Fruit fly (Drosophila melanogaster): ENCODE results near the gene GluRIIB.

GluRIIB gene

dm6 chr2L:5526738-5527137 is 32.4 kb upstream of the GluRIIB start, which contains the start of gene Cox11 (continued):
- TF ChIP-seq CG6813 (GFP tag; optimal IDR thresholded peaks at IDR 0.05) (no peak), so (GFP tag; IDR thresholded peaks at IDR 0.05) (no peak), zen2 (GFP tag; IDR thresholded peaks at IDR 0.05; ENCODE audit: partially characterized antibody) (peak; percentile 49; the same call in 2 of the 3 replicates), CG9932 (GFP tag; IDR thresholded peaks at IDR 0.05) (no peak), CG3847 (GFP tag; IDR thresholded peaks at IDR 0.05) (no peak), CG10543 (GFP tag; optimal IDR thresholded peaks at IDR 0.05) (no peak), Chrac-16 (GFP tag; optimal IDR thresholded peaks at IDR 0.05) (no peak), CG8089 (GFP tag; optimal IDR thresholded peaks at IDR 0.05) (no peak), nerfin-1 (tag; optimal IDR thresholded peaks at IDR 0.05) (no peak), CG7556 (GFP tag; optimal IDR thresholded peaks at IDR 0.05) (no peak), Lpt (GFP tag; optimal IDR thresholded peaks at IDR 0.05) (no peak), gce (GFP tag; IDR thresholded peaks at IDR 0.05) (no peak), CG30020 (tag; optimal IDR thresholded peaks at IDR 0.05) (no peak), CG15479 (GFP tag; optimal IDR thresholded peaks at IDR 0.05) (no peak), slp2 (GFP tag; optimal IDR thresholded peaks at IDR 0.05) (no peak), Xrp1 (GFP tag; IDR thresholded peaks at IDR 0.05) (no peak), Deaf1 (tag; optimal IDR thresholded peaks at IDR 0.05) (no peak), CG13287 (GFP tag; IDR thresholded peaks at IDR 0.05; ENCODE audit: partially characterized antibody) (peak; percentile 51), E2f1 (GFP tag; IDR thresholded peaks at IDR 0.05) (no peak), Dad (GFP tag; optimal IDR thresholded peaks at IDR 0.05) (no peak), mld (GFP tag; IDR thresholded peaks at IDR 0.05; ENCODE audit: partially characterized antibody) (0 out of 3 replicates have a peak, but pooled peaks have one; percentile 20), CG7987 (GFP tag; optimal IDR thresholded peaks at IDR 0.05) (no peak), Taf1 (GFP tag; IDR thresholded peaks at IDR 0.05) (no peak), ERR (GFP tag; optimal IDR thresholded peaks at IDR 0.05) (no peak), CG17912 (GFP tag; optimal IDR thresholded peaks at IDR 0.05) (no peak), CG17186 (GFP tag; optimal IDR thresholded peaks at IDR 0.05) (no peak), CoRest (tag; optimal IDR thresholded peaks at IDR 0.05) (no peak)

dm6 chr2L:5527861-5528260 is 31.3 kb upstream of the GluRIIB start, which contains the start of gene CG31915:
CG31915 (plus strand) TSS chr2L:5528123.
- TF ChIP-seq CG8089 (GFP tag; optimal IDR thresholded peaks at IDR 0.05) (no peak), CG1024 (GFP tag; IDR thresholded peaks at IDR 0.05) (no peak), CG2875 (GFP tag; optimal IDR thresholded peaks at IDR 0.05) (no peak), gt (GFP tag; IDR thresholded peaks at IDR 0.05) (no peak), pan (optimal IDR thresholded peaks at IDR 0.05) (no peak), pan (GFP tag; optimal IDR thresholded peaks at IDR 0.05 in 1 of 2, IDR thresholded peaks at IDR 0.05 in 1 of 2) (no peak), CG3726 (GFP tag; IDR thresholded peaks at IDR 0.05) (no peak), CG6765 (GFP tag; optimal IDR thresholded peaks at IDR 0.05) (no peak), CG9727 (GFP tag; optimal IDR thresholded peaks at IDR 0.05) (no peak), Adf1 (GFP tag; IDR thresholded peaks at IDR 0.05) (no peak), emc (GFP tag; optimal IDR thresholded peaks at IDR 0.05) (no peak), crc (GFP tag; optimal IDR thresholded peaks at IDR 0.05) (no peak), danr (GFP tag; IDR thresholded peaks at IDR 0.05) (no peak), Trl (optimal IDR thresholded peaks at IDR 0.05) (no peak), Trl (GFP tag; optimal IDR thresholded peaks at IDR 0.05) (no peak), PHDP (tag; optimal IDR thresholded peaks at IDR 0.05) (no peak), H2.0 (GFP tag; IDR thresholded peaks at IDR 0.05) (no peak), nmo (GFP tag; optimal IDR thresholded peaks at IDR 0.05) (no peak), zfh2 (GFP tag; optimal IDR thresholded peaks at IDR 0.05) (no peak), Hr51 (GFP tag; optimal IDR thresholded peaks at IDR 0.05) (no peak), Gug (GFP tag; IDR thresholded peaks at IDR 0.05) (no peak), Gsc (GFP tag; IDR thresholded peaks at IDR 0.05) (no peak), CG14860 (GFP tag; IDR thresholded peaks at IDR 0.05; ENCODE audit: partially characterized antibody) (peak; percentile 71), ERR (GFP tag; optimal IDR thresholded peaks at IDR 0.05) (no peak), btn (GFP tag; optimal IDR thresholded peaks at IDR 0.05) (no peak), CG32767 (GFP tag; IDR thresholded peaks at IDR 0.05) (no peak), Ets97D (GFP tag; optimal IDR thresholded peaks at IDR 0.05) (no peak), NfI (GFP tag; optimal IDR thresholded peaks at IDR 0.05) (no peak)

Measured in whole organism, embryonic.